Fruit fly (Drosophila melanogaster) whole organism, adult: ENCODE measurements around the gene ATP7.

Experiments used
- cic ChIP-seq: fragments of 200-800 bp; sonication (Bioruptor generic); optimal IDR thresholded peaks from 2 replicates; lab custom pipeline; 2017; ENCODE audit warnings: missing biosample characterization, mild to moderate bottlenecking, missing genetic modification characterization, moderate library complexity
- kay ChIP-seq: fragments of 200-800 bp; sonication (Bioruptor generic); peaks from one replicate; lab custom pipeline; 2016; ENCODE audit warnings: missing biosample characterization, missing genetic modification characterization, borderline replicate concordance

DNA sequence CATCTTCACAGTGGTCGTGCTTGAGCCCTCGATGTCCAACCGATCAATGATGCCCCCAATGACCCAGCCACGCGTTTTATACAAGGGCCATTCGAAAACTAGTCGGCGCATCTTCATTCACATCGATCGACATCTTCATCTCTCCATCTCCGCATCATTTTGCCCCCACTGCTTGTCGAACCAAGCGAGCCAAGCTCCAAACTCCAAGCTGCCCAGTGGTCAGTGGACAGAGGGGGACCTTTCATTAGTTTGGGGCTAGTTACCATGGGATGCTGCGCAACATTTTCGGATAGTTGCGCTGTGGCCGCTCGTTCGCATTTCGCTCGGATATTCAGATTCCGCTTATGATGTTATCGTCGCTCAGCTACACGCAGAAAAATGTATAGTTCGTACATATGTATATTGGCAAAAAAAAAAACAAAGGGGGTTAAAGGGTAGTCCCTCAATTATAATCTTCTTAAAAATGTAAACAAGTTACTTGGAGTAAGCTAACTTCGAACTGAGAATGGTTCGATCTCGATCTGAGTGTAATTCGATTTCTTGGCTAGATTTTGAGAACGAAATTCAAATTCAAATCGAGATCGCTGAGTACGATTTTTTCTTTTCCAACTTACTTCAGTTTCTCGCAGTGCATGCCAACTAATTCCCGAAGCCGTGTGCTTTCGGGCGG, 8.6 kb upstream of the ATP7 start, which contains the start of gene CG15740:
- TF ChIP-seq kay (GFP tag; lab: Kevin White, UChicago): no peak
- TF ChIP-seq cic (GFP tag; lab: Kevin White, UChicago): no peak
